Worm (Caenorhabditis elegans) whole organism, L4/young adult: ENCODE data around the gene srab-20.
"Not testable (repeated sequence)": the region's sequence is repeated elsewhere in the genome, so short reads cannot be mapped to it uniquely, and the experiment has no call there.

Experiments used
- W03F9.2 ChIP-seq: fragments of 150-350 bp; optimal IDR thresholded peaks from 2 replicates; lab custom pipeline; 2014; ENCODE audit warnings: missing biosample characterization, missing genetic modification characterization
- dao-5 ChIP-seq: sonication (generic microtip); optimal IDR thresholded peaks from 2 replicates; lab custom pipeline; 2016; ENCODE audit warnings: missing genotype, missing genetic modification characterization, moderate library complexity, missing compliant biosample characterization
- him-1 ChIP-seq: sonication (generic microtip); optimal IDR thresholded peaks from 2 replicates; lab custom pipeline; 2016; ENCODE audit warnings: missing genotype, missing genetic modification reagents, missing genetic modification characterization, missing compliant biosample characterization

The srab-20 gene

ce11 chrV:3428697-3429096 is at the start of gene srab-20:
srab-20 (plus strand) TSS chrV:3428997.
- TF ChIP-seq dao-5 (tag; lab: Kevin White, UChicago) (no peak), W03F9.2 (no peak), him-1 (tag; lab: Kevin White, UChicago) (no peak)

- no peak for TF ChIP-seq W03F9.2
- TF ChIP-seq dao-5 (tag; lab: Kevin White, UChicago) = no peak
- no peak for TF ChIP-seq him-1 (tag; lab: Kevin White, UChicago)
Measured at ce11 chrV:3388299-3388698, 40.5 kb upstream of the srab-20 start.

ce11 chrV:3391005-3391404 is 37.8 kb upstream of the srab-20 start:
- no peak for TF ChIP-seq dao-5 (tag; lab: Kevin White, UChicago)
- no peak for TF ChIP-seq W03F9.2
- TF ChIP-seq him-1 (tag; lab: Kevin White, UChicago) = no peak

- no peak for TF ChIP-seq W03F9.2
- no peak for TF ChIP-seq dao-5 (tag; lab: Kevin White, UChicago)
- no peak for TF ChIP-seq him-1 (tag; lab: Kevin White, UChicago)
Measured at ce11 chrV:3394065-3394464, 34.7 kb upstream of the srab-20 start.

ce11 chrV:3394694-3395240 is 34.0 kb upstream of the srab-20 start, which contains the start of gene T20D4.15:
T20D4.15 (minus strand) TSS chrV:3394744.
- TF ChIP-seq dao-5 (tag; lab: Kevin White, UChicago) = no peak
- no peak for TF ChIP-seq W03F9.2
- TF ChIP-seq him-1 (tag; lab: Kevin White, UChicago) = no peak

- not testable (repeated sequence) for TF ChIP-seq dao-5 (tag; lab: Kevin White, UChicago); W03F9.2; him-1 (tag; lab: Kevin White, UChicago)
Measured at ce11 chrV:3396765-3397164, 32.0 kb upstream of the srab-20 start, which contains the start of gene T20D4.12. T20D4.12 (plus strand) TSS chrV:3397065.

ce11 chrV:3398314-3398713 is 30.5 kb upstream of the srab-20 start, which contains the start of gene T20D4.11:
T20D4.11 (plus strand) TSS chrV:3398690.
- TF ChIP-seq W03F9.2 (no peak), dao-5 (tag; lab: Kevin White, UChicago) (no peak), him-1 (tag; lab: Kevin White, UChicago) (no peak)

ce11 chrV:3399952-3400351 is 28.8 kb upstream of the srab-20 start, which contains the start of gene T20D4.10:
T20D4.10 (plus strand) TSS chrV:3400252.
- TF ChIP-seq dao-5 (tag; lab: Kevin White, UChicago); W03F9.2; him-1 (tag; lab: Kevin White, UChicago): not testable (repeated sequence)

- TF ChIP-seq him-1 (tag; lab: Kevin White, UChicago) (no peak), W03F9.2 (no peak), dao-5 (tag; lab: Kevin White, UChicago) (no peak)
Measured at ce11 chrV:3408602-3409001, 20.2 kb upstream of the srab-20 start, which contains the start of gene T20D4.7. T20D4.7 (plus strand) TSS chrV:3408902.

- TF ChIP-seq W03F9.2 (no peak), him-1 (tag; lab: Kevin White, UChicago) (no peak), dao-5 (tag; lab: Kevin White, UChicago) (no peak)
Measured at ce11 chrV:3409498-3409897, 19.3 kb upstream of the srab-20 start.

- TF ChIP-seq dao-5 (tag; lab: Kevin White, UChicago) = no peak
- no peak for TF ChIP-seq W03F9.2
- no peak for TF ChIP-seq him-1 (tag; lab: Kevin White, UChicago)
Measured at ce11 chrV:3410098-3410570, 18.7 kb upstream of the srab-20 start, which contains the start of gene arrd-22. arrd-22 (plus strand) TSS chrV:3410520.

- TF ChIP-seq him-1 (tag; lab: Kevin White, UChicago) = no peak
- TF ChIP-seq dao-5 (tag; lab: Kevin White, UChicago) = no peak
- TF ChIP-seq W03F9.2 = no peak
Measured at ce11 chrV:3413010-3413409, 15.8 kb upstream of the srab-20 start, which contains the start of gene txt-11. txt-11 (plus strand) TSS chrV:3413310.

- TF ChIP-seq dao-5 (tag; lab: Kevin White, UChicago) (no peak), W03F9.2 (no peak), him-1 (tag; lab: Kevin White, UChicago) (no peak)
Measured at ce11 chrV:3417928-3418327, 10.9 kb upstream of the srab-20 start, which contains the start of gene T20D4.3. T20D4.3 (plus strand) TSS chrV:3418228.

- TF ChIP-seq dao-5 (tag; lab: Kevin White, UChicago) (no peak), him-1 (tag; lab: Kevin White, UChicago) (no peak), W03F9.2 (no peak)
Measured at ce11 chrV:3424341-3424740, 4.5 kb upstream of the srab-20 start, which contains the start of gene srab-21. srab-21 (minus strand) TSS chrV:3424441.
